Worm (Caenorhabditis elegans): ENCODE results near the gene panl-3.

The panl-3 gene

DNA sequence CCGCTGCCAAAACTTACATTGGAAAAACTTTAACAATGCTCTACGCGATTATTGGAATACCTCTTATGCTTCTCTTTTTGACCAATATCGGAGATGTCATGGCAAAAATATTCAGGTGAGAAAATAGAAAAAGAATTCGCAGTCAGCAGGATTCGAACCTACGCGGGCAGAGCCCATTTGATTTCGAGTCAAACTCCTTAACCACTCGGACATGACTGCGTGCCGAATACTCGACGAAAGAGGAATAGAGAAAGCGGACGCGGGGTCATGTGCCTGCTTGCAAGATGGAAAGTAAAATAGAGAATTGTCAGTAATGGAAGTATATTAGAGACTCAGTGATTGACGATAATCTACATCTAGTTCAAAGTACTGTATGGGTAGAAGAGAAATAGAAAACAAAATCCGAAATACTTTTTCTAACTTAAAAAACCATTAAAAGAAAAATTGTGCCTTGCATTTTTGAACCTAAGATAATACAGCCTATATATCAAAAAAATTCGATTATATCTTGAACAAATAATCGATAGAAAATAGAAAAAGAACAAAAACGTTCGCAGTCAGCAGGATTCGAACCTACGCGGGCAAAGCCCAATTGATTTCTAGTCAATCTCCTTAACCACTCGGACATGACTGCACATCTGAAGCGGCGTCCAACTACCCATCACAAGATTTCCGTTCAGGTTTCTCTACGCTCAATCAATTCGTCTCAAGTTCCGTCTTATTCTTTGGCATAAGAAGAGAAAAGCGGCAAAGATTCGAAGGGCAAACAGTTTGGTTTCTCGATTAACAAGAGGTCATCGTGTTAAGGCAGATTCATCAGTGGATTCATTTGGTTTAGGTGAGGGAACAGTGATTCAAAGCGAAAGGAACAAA lies 42.9 kb downstream of the panl-3 start (continued):
- TF ChIP-seq lin-15B (tag; optimal IDR thresholded peaks at IDR 0.05) (no peak), lin-38 (GFP tag; IDR thresholded peaks at IDR 0.05) (peak; percentile 82), mes-2 (tag; optimal IDR thresholded peaks at IDR 0.05; ENCODE audit: poor library complexity, severe bottlenecking) (peak; percentile 87), nhr-10 (tag; optimal IDR thresholded peaks at IDR 0.05) (no peak), hif-1 (tag; optimal IDR thresholded peaks at IDR 0.05) (peak in 1 of 2 experiments; percentile 57), fkh-10 (GFP tag; optimal IDR thresholded peaks at IDR 0.05) (peak; percentile 8), aha-1 (tag) (peak; percentile 75), Y5F2A.4 (GFP tag; optimal IDR thresholded peaks at IDR 0.05) (peak; percentile 32), unc-130 (GFP tag; optimal IDR thresholded peaks at IDR 0.05) (peak; percentile 36), ztf-11 (tag; optimal IDR thresholded peaks at IDR 0.05) (no peak), mdt-29 (GFP tag; IDR thresholded peaks at IDR 0.05) (peak; percentile 76), ctbp-1 (GFP tag; IDR thresholded peaks at IDR 0.05) (peak; percentile 76), madf-5 (GFP tag; IDR thresholded peaks at IDR 0.05) (peak; percentile 55 to 71; a peak in 1 of 4 replicates), nhr-237 (tag; optimal IDR thresholded peaks at IDR 0.05) (no peak), mxl-3 (GFP tag; optimal IDR thresholded peaks at IDR 0.05) (peak; percentile 52), pha-4 (GFP tag; IDR thresholded peaks at IDR 0.05) (peak; percentile 81; the same call in 1 of the 2 replicates), pha-4 (tag; optimal IDR thresholded peaks at IDR 0.05) (no peak), nhr-6 (tag; optimal IDR thresholded peaks at IDR 0.05) (no peak), egl-27 (tag; optimal IDR thresholded peaks at IDR 0.05) (no peak), tag-97 (GFP tag; IDR thresholded peaks at IDR 0.05) (no peak), F44E2.7 (GFP tag; IDR thresholded peaks at IDR 0.05) (peak; percentile 89; the same call in 1 of the 2 replicates), nhr-25 (tag; optimal IDR thresholded peaks at IDR 0.05; ENCODE audit: borderline replicate concordance, insufficient read depth) (no peak), Y105C5A.15 (GFP tag; IDR thresholded peaks at IDR 0.05) (peak; percentile 92), snpc-4 (tag; optimal IDR thresholded peaks at IDR 0.05) (no peak), cey-2 (tag; optimal IDR thresholded peaks at IDR 0.05; ENCODE audit: borderline replicate concordance, insufficient read depth) (no peak)

DNA sequence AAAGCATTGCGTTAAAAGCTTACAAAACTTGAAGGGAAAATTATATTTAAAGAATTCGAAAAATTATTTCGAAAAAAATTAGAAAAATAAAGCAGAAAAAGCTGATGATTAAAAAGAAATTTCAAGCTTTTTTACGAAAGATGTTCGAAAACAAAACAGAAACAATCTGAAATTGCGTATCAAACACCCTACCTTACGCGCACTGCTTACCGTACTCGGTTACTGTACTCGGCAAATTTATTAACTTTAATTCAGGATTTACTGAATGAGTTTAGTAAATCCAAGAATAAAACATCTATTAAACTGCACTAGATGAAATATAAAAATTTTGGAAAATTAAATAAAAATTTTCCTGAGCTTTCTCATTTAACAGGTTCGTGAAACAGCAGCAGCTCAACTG lies 43.6 kb downstream of the panl-3 start:
- TF ChIP-seq nhr-41 (GFP tag; IDR thresholded peaks at IDR 0.05) = no peak
- TF ChIP-seq ceh-20 (GFP tag; IDR thresholded peaks at IDR 0.05) = no peak
- TF ChIP-seq lsy-2 (tag; optimal IDR thresholded peaks at IDR 0.05) = peak in 1 of 2 experiments; percentile 56

DNA sequence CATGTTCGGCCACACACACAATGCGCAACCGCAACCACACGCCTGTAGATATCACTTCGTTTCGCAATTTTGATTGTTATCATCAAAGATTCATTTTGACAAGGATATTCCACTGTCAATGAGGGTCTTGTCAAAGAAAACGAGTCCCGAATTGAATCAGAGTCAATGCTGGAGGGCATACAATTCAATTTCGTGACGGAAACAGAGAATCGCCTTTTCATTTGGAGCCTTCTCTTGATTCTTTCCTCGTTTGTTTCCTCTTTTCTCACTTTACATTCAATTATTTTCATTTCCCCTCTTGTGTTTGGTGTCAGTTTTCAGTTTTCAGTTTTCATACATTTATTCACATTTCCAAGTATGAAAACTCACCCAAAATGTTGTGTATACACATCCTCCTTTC lies 48.5 kb downstream of the panl-3 start:
- TF ChIP-seq fkh-10 (GFP tag; optimal IDR thresholded peaks at IDR 0.05) (peak; percentile 22), dmd-6 (GFP tag; IDR thresholded peaks at IDR 0.05) (0 out of 2 replicates have a peak, but pooled peaks have one; percentile 16), unc-130 (GFP tag; optimal IDR thresholded peaks at IDR 0.05) (no peak), mxl-3 (GFP tag; optimal IDR thresholded peaks at IDR 0.05) (peak; percentile 12), lin-1 (GFP tag; IDR thresholded peaks at IDR 0.05) (no peak), hlh-30 (tag; optimal IDR thresholded peaks at IDR 0.05; ENCODE audit: insufficient read depth) (peak; percentile 10), ces-1 (GFP tag; optimal IDR thresholded peaks at IDR 0.05) (peak; percentile 51), zip-2 (tag; optimal IDR thresholded peaks at IDR 0.05) (no peak)
